Worm (Caenorhabditis elegans): ENCODE measurements around the gene enu-3.2.
A peak's percentile ranks its signal among the peaks of the same experiment; 100 is the strongest.

Gene enu-3.2

ce11 chrIII:4754001-4754561 is 31.0 kb downstream of the enu-3.2 start, which contains the start of the genes rps-0 and rbg-3:
rps-0 (minus strand) TSS chrIII:4754051.
rbg-3 (plus strand) TSS chrIII:4754424.
- no peak for TF ChIP-seq nhr-12 (tag; optimal IDR thresholded peaks at IDR 0.05)
- no peak for TF ChIP-seq bed-3 (GFP tag; optimal IDR thresholded peaks at IDR 0.05)
- TF ChIP-seq mab-5 (tag; optimal IDR thresholded peaks at IDR 0.05), result peak; percentile 56
- TF ChIP-seq ceh-43 (GFP tag; optimal IDR thresholded peaks at IDR 0.05), result no peak
- peak; percentile 79 for TF ChIP-seq lin-13 (tag; optimal IDR thresholded peaks at IDR 0.05)
- TF ChIP-seq unc-62 (GFP tag; optimal IDR thresholded peaks at IDR 0.05), result no peak
- no peak for TF ChIP-seq sem-2 (GFP tag; optimal IDR thresholded peaks at IDR 0.05)
- peak; percentile 81 for TF ChIP-seq pha-4 (tag; optimal IDR thresholded peaks at IDR 0.05)
- TF ChIP-seq sptf-1 (tag; optimal IDR thresholded peaks at IDR 0.05), result no peak
- TF ChIP-seq unc-120 (tag; optimal IDR thresholded peaks at IDR 0.05; ENCODE audit: poor library complexity, severe bottlenecking), result peak; percentile 65
- no peak for TF ChIP-seq tbx-8 (GFP tag; optimal IDR thresholded peaks at IDR 0.05)
- no peak for TF ChIP-seq lin-32 (GFP tag; optimal IDR thresholded peaks at IDR 0.05)
- TF ChIP-seq nhr-237 (tag; optimal IDR thresholded peaks at IDR 0.05), result peak; percentile 91
- TF ChIP-seq M03D4.4 (tag; optimal IDR thresholded peaks at IDR 0.05), result no peak
- TF ChIP-seq nhr-76 (tag; optimal IDR thresholded peaks at IDR 0.05), result no peak
- no peak for TF ChIP-seq flh-1 (GFP tag; optimal IDR thresholded peaks at IDR 0.05)
- TF ChIP-seq zip-8 (tag; optimal IDR thresholded peaks at IDR 0.05), result no peak
- no peak for TF ChIP-seq unc-39 (tag; optimal IDR thresholded peaks at IDR 0.05)
- no peak for TF ChIP-seq ceh-83 (GFP tag; optimal IDR thresholded peaks at IDR 0.05)
- no peak for TF ChIP-seq ztf-11 (tag; optimal IDR thresholded peaks at IDR 0.05)
- peak; percentile 98 for TF ChIP-seq mep-1 (tag; optimal IDR thresholded peaks at IDR 0.05)
- peak; percentile 86 for TF ChIP-seq ceh-39 (tag; optimal IDR thresholded peaks at IDR 0.05)
- no peak for TF ChIP-seq nhr-28 (tag; optimal IDR thresholded peaks at IDR 0.05)
- peak; percentile 17 for TF ChIP-seq elt-3 (tag; optimal IDR thresholded peaks at IDR 0.05)
- peak; percentile 96 for TF ChIP-seq ces-1 (GFP tag; optimal IDR thresholded peaks at IDR 0.05)
- peak; percentile 61 for TF ChIP-seq hlh-1 (tag; optimal IDR thresholded peaks at IDR 0.05)
- no peak for TF ChIP-seq elt-1 (tag; optimal IDR thresholded peaks at IDR 0.05; ENCODE audit: borderline replicate concordance, insufficient read depth)
- no peak for TF ChIP-seq ham-2 (GFP tag; optimal IDR thresholded peaks at IDR 0.05)
- no peak for TF ChIP-seq mls-2 (tag; optimal IDR thresholded peaks at IDR 0.05)
- no peak for TF ChIP-seq cnd-1 (tag; optimal IDR thresholded peaks at IDR 0.05)
- TF ChIP-seq blmp-1 (tag; optimal IDR thresholded peaks at IDR 0.05), result no peak
- peak; percentile 90 for TF ChIP-seq lsy-2 (tag; optimal IDR thresholded peaks at IDR 0.05)
- TF ChIP-seq drap-1 (GFP tag; optimal IDR thresholded peaks at IDR 0.05), result peak; percentile 43
- TF ChIP-seq nhr-2 (tag; optimal IDR thresholded peaks at IDR 0.05), result no peak
- no peak for TF ChIP-seq snpc-4 (tag; optimal IDR thresholded peaks at IDR 0.05)

- TF ChIP-seq sem-2 (GFP tag; optimal IDR thresholded peaks at IDR 0.05) (no peak), elt-1 (tag; optimal IDR thresholded peaks at IDR 0.05; ENCODE audit: borderline replicate concordance, insufficient read depth) (no peak), zip-8 (tag; optimal IDR thresholded peaks at IDR 0.05) (no peak), mls-2 (tag; optimal IDR thresholded peaks at IDR 0.05) (no peak), snpc-4 (tag; optimal IDR thresholded peaks at IDR 0.05) (no peak), pha-4 (tag; optimal IDR thresholded peaks at IDR 0.05) (no peak), elt-3 (tag; optimal IDR thresholded peaks at IDR 0.05) (no peak), lsy-2 (tag; optimal IDR thresholded peaks at IDR 0.05) (no peak), unc-39 (tag; optimal IDR thresholded peaks at IDR 0.05) (no peak), ztf-11 (tag; optimal IDR thresholded peaks at IDR 0.05) (no peak), tbx-8 (GFP tag; optimal IDR thresholded peaks at IDR 0.05) (no peak)
Measured at ce11 chrIII:4748666-4749065, 36.4 kb downstream of the enu-3.2 start.

ce11 chrIII:4748109-4748508 is 36.9 kb downstream of the enu-3.2 start, which contains the start of gene col-89:
col-89 (plus strand) TSS chrIII:4748127.
- TF ChIP-seq ceh-39 (tag; optimal IDR thresholded peaks at IDR 0.05), result no peak
- TF ChIP-seq bed-3 (GFP tag; optimal IDR thresholded peaks at IDR 0.05), result no peak
- no peak for TF ChIP-seq flh-1 (GFP tag; optimal IDR thresholded peaks at IDR 0.05)
- no peak for TF ChIP-seq blmp-1 (tag; optimal IDR thresholded peaks at IDR 0.05)

DNA sequence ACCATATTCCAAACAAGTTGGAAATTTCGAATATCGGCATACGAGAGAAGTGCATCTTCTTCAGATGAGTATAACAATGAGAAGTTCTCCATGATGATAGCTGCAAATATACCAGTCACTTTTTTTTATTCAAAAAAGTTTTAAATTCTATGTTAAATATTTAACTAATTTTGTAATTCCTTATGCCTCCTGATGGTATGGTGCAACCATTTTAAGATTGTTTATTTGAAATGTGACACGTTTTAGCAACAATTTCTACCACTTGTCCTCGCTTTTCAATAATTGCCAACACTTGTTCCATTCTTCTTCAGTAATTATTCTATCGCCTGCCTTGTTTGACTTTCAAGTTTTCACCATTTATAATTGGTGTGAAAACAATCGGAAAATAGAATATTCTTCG is 39.1 kb downstream of the enu-3.2 start, which contains the start of gene F17C8.6:
TSS of gene F17C8.6 (minus strand) at position 101 of the 400 bp plus-strand sequence.
- no peak for TF ChIP-seq snpc-4 (tag; optimal IDR thresholded peaks at IDR 0.05)
- no peak for TF ChIP-seq ces-1 (GFP tag; optimal IDR thresholded peaks at IDR 0.05)
- no peak for TF ChIP-seq hlh-1 (tag; optimal IDR thresholded peaks at IDR 0.05)
- TF ChIP-seq unc-39 (tag; optimal IDR thresholded peaks at IDR 0.05), result no peak
- TF ChIP-seq elt-3 (tag; optimal IDR thresholded peaks at IDR 0.05), result no peak
- TF ChIP-seq unc-120 (tag; optimal IDR thresholded peaks at IDR 0.05; ENCODE audit: poor library complexity, severe bottlenecking), result no peak
- no peak for TF ChIP-seq blmp-1 (tag; optimal IDR thresholded peaks at IDR 0.05)
- TF ChIP-seq nhr-237 (tag; optimal IDR thresholded peaks at IDR 0.05), result no peak
- TF ChIP-seq mep-1 (tag; optimal IDR thresholded peaks at IDR 0.05), result no peak
- TF ChIP-seq elt-1 (tag; optimal IDR thresholded peaks at IDR 0.05; ENCODE audit: borderline replicate concordance, insufficient read depth), result no peak
- no peak for TF ChIP-seq ceh-43 (GFP tag; optimal IDR thresholded peaks at IDR 0.05)
- TF ChIP-seq tbx-8 (GFP tag; optimal IDR thresholded peaks at IDR 0.05), result no peak
- TF ChIP-seq ham-2 (GFP tag; optimal IDR thresholded peaks at IDR 0.05), result no peak

Data from whole organism, mixed stage, embryonic.